Fruit fly (Drosophila melanogaster) whole organism, embryonic: ENCODE measurements around the gene CG12674.
A peak's percentile ranks its signal among the peaks of the same experiment; 100 is the strongest.

Experiments used
- Asciz ChIP-seq: fragments of 200-800 bp; sonication (Bioruptor generic); optimal IDR thresholded peaks from 2 replicates; lab custom pipeline; 2017; ENCODE audit warnings: missing biosample characterization, mild to moderate bottlenecking, missing genetic modification characterization, missing genetic modification reagents
- Atf-2 ChIP-seq: fragments of 200-800 bp; sonication (Bioruptor generic); optimal IDR thresholded peaks from 2 replicates; lab custom pipeline; 2016; ENCODE audit warnings: missing biosample characterization, missing genetic modification characterization
- B-H1 ChIP-seq: fragments of 200-800 bp; sonication (Bioruptor generic); IDR thresholded peaks from 3 replicates; pipeline ENCODE4 v1.3.6; 2022; ENCODE audit warnings: missing biosample characterization, missing genetic modification characterization
- CG12071 ChIP-seq: fragments of 200-800 bp; sonication (Bioruptor generic); optimal IDR thresholded peaks from 3 replicates; lab custom pipeline; 2018; ENCODE audit warnings: missing biosample characterization, mild to moderate bottlenecking, missing genetic modification characterization
- CG12104 ChIP-seq: fragments of 200-800 bp; sonication (Bioruptor generic); optimal IDR thresholded peaks from 3 replicates; lab custom pipeline; 2016; ENCODE audit warnings: missing biosample characterization, missing genetic modification characterization
- CG12391 ChIP-seq: fragments of 200-800 bp; sonication (Bioruptor generic); optimal IDR thresholded peaks from 3 replicates; lab custom pipeline; 2018; ENCODE audit warnings: missing biosample characterization, mild to moderate bottlenecking, missing genetic modification characterization, moderate library complexity
- CG13123 ChIP-seq: fragments of 200-800 bp; sonication (Bioruptor generic); optimal IDR thresholded peaks from 2 replicates; lab custom pipeline; 2016; ENCODE audit warnings: missing biosample characterization, missing genetic modification characterization
- CG13775 ChIP-seq: fragments of 200-800 bp; sonication (Bioruptor generic); optimal IDR thresholded peaks from 3 replicates; lab custom pipeline; 2017; ENCODE audit warnings: missing biosample characterization, mild to moderate bottlenecking, missing genetic modification characterization
- CG14710 ChIP-seq: fragments of 200-800 bp; sonication (Bioruptor generic); optimal IDR thresholded peaks from 3 replicates; lab custom pipeline; 2019; ENCODE audit warnings: missing biosample characterization, mild to moderate bottlenecking, missing genetic modification characterization, moderate library complexity
- CG14965 ChIP-seq: fragments of 200-800 bp; sonication (Bioruptor generic); optimal IDR thresholded peaks from 2 replicates; lab custom pipeline; 2016; ENCODE audit warnings: missing biosample characterization, missing genetic modification characterization, borderline replicate concordance
- CG15011 ChIP-seq: fragments of 200-800 bp; sonication (Bioruptor generic); optimal IDR thresholded peaks from 3 replicates; lab custom pipeline; 2018; ENCODE audit warnings: missing biosample characterization, mild to moderate bottlenecking, missing genetic modification characterization
- CG17912 ChIP-seq: fragments of 200-800 bp; sonication (Bioruptor generic); optimal IDR thresholded peaks from 2 replicates; lab custom pipeline; 2018; ENCODE audit warnings: missing biosample characterization, mild to moderate bottlenecking, missing genetic modification characterization
- CG1792 ChIP-seq: fragments of 200-800 bp; sonication (Bioruptor generic); optimal IDR thresholded peaks from 2 replicates; lab custom pipeline; 2016; ENCODE audit warnings: missing biosample characterization, missing genetic modification characterization
- CG31224 ChIP-seq: fragments of 200-800 bp; sonication (Bioruptor generic); IDR thresholded peaks from 2 replicates; pipeline ENCODE4 v1.3.6; 2022; ENCODE audit warnings: missing biosample characterization, missing genetic modification characterization
- CG3163 ChIP-seq: fragments of 200-800 bp; sonication (Bioruptor generic); optimal IDR thresholded peaks from 3 replicates; lab custom pipeline; 2016; ENCODE audit warnings: missing biosample characterization, missing genetic modification characterization
- CG32767 ChIP-seq: fragments of 200-800 bp; sonication (Bioruptor generic); IDR thresholded peaks from 2 replicates; pipeline ENCODE4 v1.3.6; 2022; ENCODE audit warnings: missing biosample characterization, missing genetic modification characterization
- CG4282 ChIP-seq: fragments of 200-800 bp; sonication (Bioruptor generic); optimal IDR thresholded peaks from 2 replicates; lab custom pipeline; 2016; ENCODE audit warnings: missing biosample characterization, missing genetic modification characterization
- CG4328 ChIP-seq: fragments of 200-800 bp; sonication (Bioruptor generic); optimal IDR thresholded peaks from 3 replicates; lab custom pipeline; 2017; ENCODE audit warnings: missing biosample characterization, missing genetic modification reagents, missing genetic modification characterization
- CG7928 ChIP-seq: fragments of 200-800 bp; sonication (Bioruptor generic); optimal IDR thresholded peaks from 2 replicates; lab custom pipeline; 2017; ENCODE audit warnings: missing biosample characterization, mild to moderate bottlenecking, missing genetic modification characterization
- CG9437 ChIP-seq: fragments of 200-800 bp; sonication (Bioruptor generic); optimal IDR thresholded peaks from 2 replicates; lab custom pipeline; 2018; ENCODE audit warnings: missing biosample characterization, mild to moderate bottlenecking, missing genetic modification characterization
- CHES-1-like ChIP-seq: fragments of 200-800 bp; sonication (Bioruptor generic); optimal IDR thresholded peaks from 2 replicates; lab custom pipeline; 2016; ENCODE audit warnings: missing biosample characterization, missing genetic modification characterization
- D19A ChIP-seq: fragments of 200-800 bp; optimal IDR thresholded peaks from 3 replicates; lab custom pipeline; 2019; ENCODE audit warnings: missing biosample characterization, mild to moderate bottlenecking, missing genetic modification characterization, moderate library complexity
- Dfd ChIP-seq, 2 experiments: fragments of >200 bp; optimal IDR thresholded peaks; 2 replicates each; lab custom pipeline; 2017; ENCODE audit warnings: missing biosample characterization in 2 of 2, missing genetic modification characterization in 2 of 2
- Dp ChIP-seq: fragments of 200-800 bp; sonication (Bioruptor generic); optimal IDR thresholded peaks from 2 replicates; lab custom pipeline; 2018; ENCODE audit warnings: missing biosample characterization, mild to moderate bottlenecking, missing genetic modification characterization, moderate library complexity
- E2f2 ChIP-seq: fragments of 200-800 bp; sonication (Bioruptor generic); IDR thresholded peaks from 2 replicates; pipeline ENCODE4 v1.3.6; 2022; ENCODE audit warnings: missing biosample characterization, missing genetic modification characterization
- Eip74EF ChIP-seq, 2 experiments: fragments of 200-800 bp in 1 of 2; fragments of >200 bp in 1 of 2; sonication (Bioruptor generic) in 1 of 2; optimal IDR thresholded peaks; 2 replicates each; lab custom pipeline; 2017 to 2019; ENCODE audit warnings: missing biosample characterization in 2 of 2, missing genetic modification characterization in 2 of 2, mild to moderate bottlenecking in 1 of 2, moderate library complexity in 1 of 2
- HHEX ChIP-seq: fragments of 200-800 bp; sonication (Bioruptor generic); optimal IDR thresholded peaks from 3 replicates; lab custom pipeline; 2017; ENCODE audit warnings: missing biosample characterization, mild to moderate bottlenecking, missing genetic modification characterization, missing genetic modification reagents
- HLH3B ChIP-seq: fragments of 200-800 bp; sonication (Bioruptor generic); IDR thresholded peaks from 2 replicates; pipeline ENCODE4 v1.3.6; 2022; ENCODE audit warnings: missing biosample characterization, missing genetic modification characterization
- Hey ChIP-seq: fragments of 200-800 bp; sonication (Bioruptor generic); optimal IDR thresholded peaks from 3 replicates; lab custom pipeline; 2018; ENCODE audit warnings: missing biosample characterization, mild to moderate bottlenecking, missing genetic modification characterization
- Lpt ChIP-seq: fragments of >200 bp; optimal IDR thresholded peaks from 2 replicates; lab custom pipeline; 2018; ENCODE audit warnings: missing biosample characterization, missing genetic modification characterization
- Rx ChIP-seq: fragments of 200-800 bp; sonication (Bioruptor generic); IDR thresholded peaks from 2 replicates; pipeline ENCODE4 v1.3.6; 2022; ENCODE audit warnings: missing biosample characterization, missing genetic modification characterization
- Six4 ChIP-seq: fragments of 200-800 bp; sonication (Bioruptor generic); optimal IDR thresholded peaks from 2 replicates; lab custom pipeline; 2016; ENCODE audit warnings: missing biosample characterization, missing genetic modification characterization
- Tbp ChIP-seq: fragments of >200 bp; optimal IDR thresholded peaks from 2 replicates; lab custom pipeline; 2018; ENCODE audit warnings: missing biosample characterization, missing genetic modification characterization
- Xbp1 ChIP-seq: fragments of 200-800 bp; sonication (Bioruptor generic); optimal IDR thresholded peaks from 3 replicates; lab custom pipeline; 2016; ENCODE audit warnings: missing biosample characterization, mild to moderate bottlenecking, missing genetic modification characterization
- ash1 ChIP-seq: fragments of 200-800 bp; sonication (Bioruptor generic); optimal IDR thresholded peaks from 2 replicates; lab custom pipeline; 2018; ENCODE audit warnings: missing biosample characterization, mild to moderate bottlenecking, missing genetic modification characterization
- dati ChIP-seq: fragments of 200-800 bp; sonication (Bioruptor generic); IDR thresholded peaks from 2 replicates; pipeline ENCODE4 v1.3.6; 2022; ENCODE audit warnings: missing biosample characterization, missing genetic modification characterization
- ewg ChIP-seq: fragments of 200-800 bp; sonication (Bioruptor generic); optimal IDR thresholded peaks from 3 replicates; lab custom pipeline; 2017; ENCODE audit warnings: mild to moderate bottlenecking, missing biosample characterization, missing genetic modification reagents, missing genetic modification characterization
- hth ChIP-seq: fragments of >200 bp; optimal IDR thresholded peaks from 2 replicates; lab custom pipeline; 2017; ENCODE audit warnings: inconsistent platforms
- lab ChIP-seq: fragments of 200-800 bp; sonication (Bioruptor generic); optimal IDR thresholded peaks from 3 replicates; lab custom pipeline; 2017; ENCODE audit warnings: missing biosample characterization, missing genetic modification characterization, mild to moderate bottlenecking, moderate library complexity, missing genetic modification reagents
- mam ChIP-seq: fragments of 200-800 bp; sonication (Bioruptor generic); optimal IDR thresholded peaks from 3 replicates; lab custom pipeline; 2016; ENCODE audit warnings: missing biosample characterization, missing genetic modification characterization
- onecut ChIP-seq: fragments of 200-800 bp; sonication (Bioruptor generic); IDR thresholded peaks from 2 replicates; pipeline ENCODE4 v1.3.6; 2022; ENCODE audit warnings: missing biosample characterization, missing genetic modification characterization
- p53 ChIP-seq: fragments of 200-800 bp; sonication (Bioruptor generic); optimal IDR thresholded peaks from 2 replicates; lab custom pipeline; 2016; ENCODE audit warnings: missing biosample characterization, missing genetic modification characterization
- psq ChIP-seq: fragments of 200-800 bp; sonication (Bioruptor generic); optimal IDR thresholded peaks from 2 replicates; lab custom pipeline; 2017; ENCODE audit warnings: missing biosample characterization, missing genetic modification characterization
- pum ChIP-seq: fragments of 200-800 bp; sonication (Bioruptor generic); optimal IDR thresholded peaks from 2 replicates; lab custom pipeline; 2016; ENCODE audit warnings: missing biosample characterization, missing genetic modification characterization
- scrt ChIP-seq: fragments of 200-800 bp; sonication (Bioruptor generic); optimal IDR thresholded peaks from 2 replicates; lab custom pipeline; 2018; ENCODE audit warnings: missing biosample characterization, mild to moderate bottlenecking, missing genetic modification characterization, moderate library complexity
- sna ChIP-seq: fragments of 200-800 bp; sonication (Bioruptor generic); IDR thresholded peaks from 2 replicates; pipeline ENCODE4 v1.3.6; 2022; ENCODE audit warnings: missing biosample characterization, missing genetic modification characterization; ENCODE audit not compliant: partially characterized antibody
- unc-4 ChIP-seq: fragments of 200-800 bp; sonication (Bioruptor generic); IDR thresholded peaks from 2 replicates; pipeline ENCODE4 v1.3.6; 2022; ENCODE audit warnings: missing biosample characterization, missing genetic modification characterization; ENCODE audit not compliant: partially characterized antibody
- usp ChIP-seq: fragments of >200 bp; optimal IDR thresholded peaks from 2 replicates; lab custom pipeline; 2017; ENCODE audit warnings: missing biosample characterization, missing genetic modification characterization
- z ChIP-seq: fragments of 200-800 bp; sonication (Bioruptor generic); IDR thresholded peaks from 3 replicates; pipeline ENCODE4 v1.3.6; 2022; ENCODE audit warnings: missing biosample characterization, missing genetic modification characterization

CG12674 gene

dm6 chr2L:2130157-2130987 is 50.7 kb downstream of the CG12674 start, which contains the start of gene Glyp (continued):
- TF ChIP-seq lab (GFP tag; lab: Kevin White, UChicago) (peak; percentile 99), CG13123 (peak; percentile 84), CG32767 (GFP tag; lab: Robert Waterston, UW) (peak; percentile 96), CG12104 (GFP tag; lab: Kevin White, UChicago) (peak; percentile 97), ash1 (GFP tag; lab: Kevin White, UChicago) (peak; percentile 83), CG1792 (GFP tag; lab: Kevin White, UChicago) (no peak), Asciz (GFP tag; lab: Kevin White, UChicago) (peak; percentile 97), unc-4 (GFP tag; lab: Robert Waterston, UW) (peak; percentile 22; the same call in 1 of the 2 replicates), scrt (GFP tag; lab: Kevin White, UChicago) (peak; percentile 97), pum (GFP tag; lab: Kevin White, UChicago) (peak; percentile 59), CG12071 (GFP tag; lab: Kevin White, UChicago) (peak; percentile 93), CG12391 (tag; lab: Kevin White, UChicago) (peak; percentile 98), Eip74EF (GFP tag; optimal IDR thresholded peaks at IDR 0.05; lab: Kevin White, UChicago) (peak in 1 of 2 experiments; percentile 96), Dfd (GFP tag; optimal IDR thresholded peaks at IDR 0.05; lab: Kevin White, UChicago) (no peak), B-H1 (peak; percentile 92), CG13775 (GFP tag; lab: Kevin White, UChicago) (peak; percentile 97), p53 (GFP tag; lab: Kevin White, UChicago) (peak; percentile 46), Dp (GFP tag; lab: Kevin White, UChicago) (peak; percentile 99), psq (peak; percentile 89), ewg (GFP tag; lab: Kevin White, UChicago) (peak; percentile 92), Six4 (peak; percentile 92), Xbp1 (GFP tag; lab: Kevin White, UChicago) (peak; percentile 96), Atf-2 (peak; percentile 62), CG3163 (GFP tag; lab: Kevin White, UChicago) (peak; percentile 41), CG9437 (peak; percentile 93), HLH3B (GFP tag; lab: Robert Waterston, UW) (peak; percentile 97), sna (GFP tag; lab: Robert Waterston, UW) (peak; percentile 65; the same call in 1 of the 2 replicates), usp (GFP tag; lab: Kevin White, UChicago) (no peak), Lpt (GFP tag; lab: Kevin White, UChicago) (no peak), mam (GFP tag; lab: Kevin White, UChicago) (peak; percentile 69), CG14965 (GFP tag; lab: Kevin White, UChicago) (no peak), CG7928 (GFP tag; lab: Kevin White, UChicago) (peak; percentile 80), Rx (GFP tag; lab: Robert Waterston, UW) (peak; percentile 91), D19A (tag; lab: Kevin White, UChicago) (peak; percentile 95), Tbp (GFP tag; lab: Kevin White, UChicago) (no peak), hth (lab: Kevin White, UChicago) (no peak), dati (GFP tag; lab: Robert Waterston, UW) (0 out of 2 replicates have a peak, but pooled peaks have one; percentile 49), Hey (tag; lab: Kevin White, UChicago) (peak; percentile 68), E2f2 (GFP tag; lab: Robert Waterston, UW) (peak; percentile 98), CG4282 (GFP tag; lab: Kevin White, UChicago) (peak; percentile 32), HHEX (GFP tag; lab: Kevin White, UChicago) (peak; percentile 98), CHES-1-like (GFP tag; lab: Kevin White, UChicago) (peak; percentile 31), CG17912 (peak; percentile 47), onecut (peak; percentile 89), CG31224 (peak; percentile 91), CG15011 (GFP tag; lab: Kevin White, UChicago) (peak; percentile 96), z (GFP tag; lab: Robert Waterston, UW) (no peak; the same call in 2 of the 3 replicates), CG14710 (peak; percentile 94), CG4328 (GFP tag; lab: Kevin White, UChicago) (peak; percentile 98)
